Fruit fly (Drosophila melanogaster): ENCODE results near the gene CG34180.

CG34180 gene

dm6 chr2L:6070656-6071231 is 10.4 kb downstream of the CG34180 start, which contains the start of the genes CG9154 and Kr-h2 (continued):
- TF ChIP-seq fd85E (GFP tag; optimal IDR thresholded peaks at IDR 0.05) (no peak), vri (GFP tag; optimal IDR thresholded peaks at IDR 0.05) (no peak), CG6163 (GFP tag; IDR thresholded peaks at IDR 0.05) (0 out of 3 replicates have a peak, but pooled peaks have one; percentile 26), Ets96B (tag; optimal IDR thresholded peaks at IDR 0.05) (peak; percentile 29), achi (GFP tag; optimal IDR thresholded peaks at IDR 0.05) (peak; percentile 44), net (GFP tag; optimal IDR thresholded peaks at IDR 0.05) (no peak), CG3032 (tag; optimal IDR thresholded peaks at IDR 0.05) (peak; percentile 34), CG8119 (GFP tag; IDR thresholded peaks at IDR 0.05) (peak; percentile 64), pdm3 (GFP tag; optimal IDR thresholded peaks at IDR 0.05) (no peak), Hr38 (GFP tag; optimal IDR thresholded peaks at IDR 0.05) (no peak), lz (GFP tag; optimal IDR thresholded peaks at IDR 0.05) (peak; percentile 48), CG11762 (GFP tag; optimal IDR thresholded peaks at IDR 0.05; ENCODE audit: insufficient read depth) (no peak), Eip75B (GFP tag; optimal IDR thresholded peaks at IDR 0.05) (no peak), Hr4 (GFP tag; optimal IDR thresholded peaks at IDR 0.05) (no peak), Blimp-1 (GFP tag; optimal IDR thresholded peaks at IDR 0.05) (peak; percentile 27), CG1621 (tag; optimal IDR thresholded peaks at IDR 0.05) (no peak), CG8319 (GFP tag; optimal IDR thresholded peaks at IDR 0.05) (no peak), CG3919 (GFP tag; optimal IDR thresholded peaks at IDR 0.05) (no peak), salr (GFP tag; optimal IDR thresholded peaks at IDR 0.05) (no peak), CG8632 (GFP tag; optimal IDR thresholded peaks at IDR 0.05) (peak; percentile 32), CG10669 (GFP tag; optimal IDR thresholded peaks at IDR 0.05) (no peak), CG31627 (GFP tag; optimal IDR thresholded peaks at IDR 0.05) (peak; percentile 50), cyc (GFP tag; optimal IDR thresholded peaks at IDR 0.05) (peak; percentile 39), ss (GFP tag; optimal IDR thresholded peaks at IDR 0.05) (no peak), Smox (GFP tag; optimal IDR thresholded peaks at IDR 0.05) (no peak), dsx (GFP tag; optimal IDR thresholded peaks at IDR 0.05; ENCODE audit: poor library complexity, severe bottlenecking) (peak; percentile 14), Sox15 (GFP tag; optimal IDR thresholded peaks at IDR 0.05) (no peak), CG6854 (GFP tag; optimal IDR thresholded peaks at IDR 0.05) (peak; percentile 21), Ets21C (GFP tag; optimal IDR thresholded peaks at IDR 0.05) (no peak)

dm6 chr2L:6072124-6072523 is 11.8 kb downstream of the CG34180 start:
- TF ChIP-seq Blimp-1 (GFP tag; optimal IDR thresholded peaks at IDR 0.05) (no peak), Sox15 (GFP tag; optimal IDR thresholded peaks at IDR 0.05) (no peak), Sox14 (GFP tag; optimal IDR thresholded peaks at IDR 0.05) (no peak), lz (GFP tag; optimal IDR thresholded peaks at IDR 0.05) (no peak), CG11902 (GFP tag; optimal IDR thresholded peaks at IDR 0.05) (no peak), CG15336 (GFP tag; IDR thresholded peaks at IDR 0.05) (no peak), Ets96B (tag; optimal IDR thresholded peaks at IDR 0.05) (no peak), CG9139 (GFP tag; optimal IDR thresholded peaks at IDR 0.05) (no peak), Hr38 (GFP tag; optimal IDR thresholded peaks at IDR 0.05) (no peak), Gug (GFP tag; IDR thresholded peaks at IDR 0.05) (no peak), CG32006 (GFP tag; optimal IDR thresholded peaks at IDR 0.05) (no peak), achi (GFP tag; optimal IDR thresholded peaks at IDR 0.05) (no peak), dsx (GFP tag; optimal IDR thresholded peaks at IDR 0.05; ENCODE audit: poor library complexity, severe bottlenecking) (no peak), CG7368 (GFP tag; optimal IDR thresholded peaks at IDR 0.05) (no peak), CG6808 (GFP tag; optimal IDR thresholded peaks at IDR 0.05) (no peak), ss (GFP tag; optimal IDR thresholded peaks at IDR 0.05) (no peak), Smox (GFP tag; optimal IDR thresholded peaks at IDR 0.05) (no peak), CG3919 (GFP tag; optimal IDR thresholded peaks at IDR 0.05) (no peak), CG8319 (GFP tag; optimal IDR thresholded peaks at IDR 0.05) (no peak), Lpt (GFP tag; optimal IDR thresholded peaks at IDR 0.05) (no peak)

dm6 chr2L:6073894-6074293 is 13.6 kb downstream of the CG34180 start:
- no peak for TF ChIP-seq Eip75B (GFP tag; optimal IDR thresholded peaks at IDR 0.05)
- no peak for TF ChIP-seq Gug (GFP tag; IDR thresholded peaks at IDR 0.05)
- TF ChIP-seq fd85E (GFP tag; optimal IDR thresholded peaks at IDR 0.05) = no peak
- TF ChIP-seq CG1621 (tag; optimal IDR thresholded peaks at IDR 0.05) = no peak
- TF ChIP-seq CG15336 (GFP tag; IDR thresholded peaks at IDR 0.05) = no peak
- no peak for TF ChIP-seq net (GFP tag; optimal IDR thresholded peaks at IDR 0.05)
- TF ChIP-seq pdm3 (GFP tag; optimal IDR thresholded peaks at IDR 0.05) = no peak
- TF ChIP-seq Smox (GFP tag; optimal IDR thresholded peaks at IDR 0.05) = no peak
- TF ChIP-seq vri (GFP tag; optimal IDR thresholded peaks at IDR 0.05) = no peak
- no peak for TF ChIP-seq CG3032 (tag; optimal IDR thresholded peaks at IDR 0.05)
- no peak for TF ChIP-seq Hr4 (GFP tag; optimal IDR thresholded peaks at IDR 0.05)
- no peak for TF ChIP-seq Met (GFP tag; optimal IDR thresholded peaks at IDR 0.05)
- no peak for TF ChIP-seq ss (GFP tag; optimal IDR thresholded peaks at IDR 0.05)
- no peak for TF ChIP-seq acj6 (GFP tag; optimal IDR thresholded peaks at IDR 0.05)
- TF ChIP-seq achi (GFP tag; optimal IDR thresholded peaks at IDR 0.05) = no peak
- TF ChIP-seq CG6854 (GFP tag; optimal IDR thresholded peaks at IDR 0.05) = no peak
- no peak for TF ChIP-seq CG4318 (GFP tag; optimal IDR thresholded peaks at IDR 0.05)
- no peak for TF ChIP-seq cyc (GFP tag; optimal IDR thresholded peaks at IDR 0.05)
- TF ChIP-seq spab (GFP tag; optimal IDR thresholded peaks at IDR 0.05) = no peak
